Worm (Caenorhabditis elegans): Measurements from ENCODE around the gene nhr-216.
A peak's percentile ranks its signal among the peaks of the same experiment; 100 is the strongest.

Gene nhr-216

DNA sequence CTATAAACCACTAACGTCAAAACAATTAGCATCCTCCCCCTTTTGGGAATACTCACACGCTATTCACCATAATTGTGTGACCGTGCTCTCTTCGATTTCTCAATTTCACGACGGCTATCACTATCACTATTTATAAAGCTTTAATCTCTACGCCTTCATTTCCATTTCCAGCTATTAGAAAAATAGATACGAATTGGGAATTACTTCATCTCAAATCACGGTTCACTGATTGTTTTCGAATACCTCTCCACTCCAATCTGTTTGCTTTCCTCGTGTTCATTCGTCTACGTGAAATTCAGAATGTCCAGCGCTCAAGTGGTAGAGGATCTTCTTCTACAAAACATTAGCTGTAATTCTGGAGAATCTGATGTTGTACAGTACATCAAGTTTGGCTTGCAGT lies 21.8 kb downstream of the nhr-216 start, which contains the start of gene srg-29:
TSS of gene srg-29 (plus strand) at position 301 of the 400 bp plus-strand sequence.
- TF ChIP-seq nhr-25 (tag; optimal IDR thresholded peaks at IDR 0.05) (no peak), F13H6.1 (tag; optimal IDR thresholded peaks at IDR 0.05) (no peak)

DNA sequence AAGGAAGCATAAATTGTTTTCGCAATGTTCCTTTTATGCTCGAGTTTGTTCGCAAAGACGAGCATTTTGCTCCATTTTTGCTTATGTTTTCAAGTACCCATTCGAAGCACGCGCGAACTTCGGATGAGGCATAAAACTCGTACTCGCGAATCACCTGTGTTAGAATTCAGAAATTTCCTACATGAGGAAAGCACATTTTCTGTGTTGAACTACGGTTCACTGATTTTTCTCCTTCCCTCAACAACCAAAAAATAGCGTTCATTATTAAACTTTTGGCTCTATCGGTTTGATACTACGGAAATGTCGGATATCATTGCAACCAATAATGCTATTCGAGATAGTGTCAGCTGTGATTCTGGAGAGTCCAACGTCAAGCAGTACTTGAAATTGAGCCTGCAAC lies 24.1 kb downstream of the nhr-216 start, which contains the start of gene srg-28:
TSS of gene srg-28 (plus strand) at position 301 of the 400 bp plus-strand sequence.
- TF ChIP-seq C34F6.9 (tag; optimal IDR thresholded peaks at IDR 0.05), result no peak
- no peak for TF ChIP-seq lin-11 (tag; optimal IDR thresholded peaks at IDR 0.05)
- TF ChIP-seq zag-1 (tag; optimal IDR thresholded peaks at IDR 0.05), result no peak
- no peak for TF ChIP-seq ZK546.5 (tag; optimal IDR thresholded peaks at IDR 0.05)
- no peak for TF ChIP-seq fos-1 (tag; optimal IDR thresholded peaks at IDR 0.05)
- TF ChIP-seq nhr-10 (tag; optimal IDR thresholded peaks at IDR 0.05), result no peak
- no peak for TF ChIP-seq aly-2 (tag; optimal IDR thresholded peaks at IDR 0.05)
- no peak for TF ChIP-seq peb-1 (tag; optimal IDR thresholded peaks at IDR 0.05)
- no peak for TF ChIP-seq R02D3.7 (tag; optimal IDR thresholded peaks at IDR 0.05)
- TF ChIP-seq nhr-12 (tag; optimal IDR thresholded peaks at IDR 0.05), result no peak
- TF ChIP-seq ama-1 (optimal IDR thresholded peaks at IDR 0.05), result no peak
- TF ChIP-seq alr-1 (tag; optimal IDR thresholded peaks at IDR 0.05), result no peak
- TF ChIP-seq nhr-77 (tag; optimal IDR thresholded peaks at IDR 0.05), result no peak
- TF ChIP-seq unc-55 (GFP tag; optimal IDR thresholded peaks at IDR 0.05), result no peak
- no peak for TF ChIP-seq snpc-4 (tag; optimal IDR thresholded peaks at IDR 0.05)

- TF ChIP-seq gmeb-1 (tag; optimal IDR thresholded peaks at IDR 0.05) (no peak), nhr-6 (tag; optimal IDR thresholded peaks at IDR 0.05) (no peak), snpc-4 (tag; optimal IDR thresholded peaks at IDR 0.05) (no peak)
These were observed 27.7 kb downstream of the nhr-216 start, which contains the start of gene srg-26 for ce11 chrV:5330967-5331366. Gene srg-26, plus strand, starts transcription at chrV:5331267.

- TF ChIP-seq peb-1 (tag; optimal IDR thresholded peaks at IDR 0.05) (no peak), skn-1 (tag; optimal IDR thresholded peaks at IDR 0.05) (no peak), ZK546.5 (tag; optimal IDR thresholded peaks at IDR 0.05) (no peak), unc-55 (GFP tag; optimal IDR thresholded peaks at IDR 0.05) (no peak), F13H6.1 (tag; optimal IDR thresholded peaks at IDR 0.05) (peak; percentile 72), ztf-4 (tag; optimal IDR thresholded peaks at IDR 0.05) (no peak), C34F6.9 (tag; optimal IDR thresholded peaks at IDR 0.05) (peak; percentile 42), nhr-23 (tag; optimal IDR thresholded peaks at IDR 0.05) (no peak), nhr-21 (tag; optimal IDR thresholded peaks at IDR 0.05) (peak; percentile 27), lin-39 (tag; optimal IDR thresholded peaks at IDR 0.05) (no peak), nhr-25 (tag; optimal IDR thresholded peaks at IDR 0.05) (no peak), mdl-1 (tag; optimal IDR thresholded peaks at IDR 0.05) (no peak), snpc-4 (tag; optimal IDR thresholded peaks at IDR 0.05) (peak; percentile 9), gmeb-1 (tag; optimal IDR thresholded peaks at IDR 0.05) (peak; percentile 19), fos-1 (tag; optimal IDR thresholded peaks at IDR 0.05) (peak; percentile 40), sma-3 (GFP tag; optimal IDR thresholded peaks at IDR 0.05) (peak; percentile 54), ztf-1 (GFP tag; conservative IDR thresholded peaks at IDR 0.05) (no peak), nhr-77 (tag; optimal IDR thresholded peaks at IDR 0.05) (no peak), nhr-129 (tag; optimal IDR thresholded peaks at IDR 0.05) (peak; percentile 17), lsy-2 (tag; optimal IDR thresholded peaks at IDR 0.05) (no peak), sem-4 (tag; optimal IDR thresholded peaks at IDR 0.05) (no peak), nhr-6 (tag; optimal IDR thresholded peaks at IDR 0.05) (no peak)
These were observed 28.9 kb downstream of the nhr-216 start for ce11 chrV:5329677-5330266.

- TF ChIP-seq nhr-25 (tag; optimal IDR thresholded peaks at IDR 0.05), result no peak
These were observed 30.4 kb downstream of the nhr-216 start, which contains the start of gene C10G8.8 for ce11 chrV:5328314-5328713. Gene C10G8.8, minus strand, starts transcription at chrV:5328414.

ce11 chrV:5324566-5324965 lies 34.1 kb downstream of the nhr-216 start, which contains the start of gene ceh-33:
Gene ceh-33, minus strand, starts transcription at chrV:5324666.
- TF ChIP-seq nhr-23 (tag; optimal IDR thresholded peaks at IDR 0.05) (no peak), unc-55 (GFP tag; optimal IDR thresholded peaks at IDR 0.05) (no peak)

DNA sequence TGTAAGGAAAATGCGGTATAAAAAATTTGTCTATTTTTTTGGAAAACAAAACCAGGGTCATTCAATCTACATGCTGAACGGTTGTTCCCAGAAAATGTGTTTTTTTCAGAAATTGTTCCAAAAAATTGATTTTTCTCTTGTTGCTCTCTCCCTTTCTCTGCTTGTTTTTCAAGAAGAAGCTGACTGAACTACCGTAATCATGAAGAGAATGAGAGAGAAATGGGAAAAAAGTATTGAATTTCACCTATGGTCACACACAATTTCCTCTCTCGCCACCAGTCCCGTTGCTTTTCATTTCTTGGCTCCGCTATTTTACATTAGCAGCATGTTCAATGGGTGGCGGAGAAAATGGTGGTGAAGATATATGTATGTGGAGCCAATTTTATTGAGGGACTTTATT lies 35.9 kb downstream of the nhr-216 start:
- no peak for TF ChIP-seq mbf-1 (tag; optimal IDR thresholded peaks at IDR 0.05)
- peak; percentile 35 for TF ChIP-seq F13H6.1 (tag; optimal IDR thresholded peaks at IDR 0.05)
- TF ChIP-seq lsy-2 (tag; optimal IDR thresholded peaks at IDR 0.05), result peak in 1 of 2 experiments; percentile 18
- TF ChIP-seq unc-62 (GFP tag; optimal IDR thresholded peaks at IDR 0.05), result no peak
- TF ChIP-seq unc-39 (tag; optimal IDR thresholded peaks at IDR 0.05), result no peak
- TF ChIP-seq lin-13 (GFP tag; optimal IDR thresholded peaks at IDR 0.05), result no peak

All from whole organism, L2 larva.